Worm (Caenorhabditis elegans) whole organism, young adult: ENCODE measurements around the gene Y60A3A.24.

Experiments used
- B0261.1 ChIP-seq: sonication (generic microtip); optimal IDR thresholded peaks from 2 replicates; lab custom pipeline; 2016; ENCODE audit warnings: mild to moderate bottlenecking, missing genetic modification characterization, moderate library complexity, missing compliant biosample characterization
- C06A6.2 ChIP-seq: fragments of 200-800 bp; sonication (Bioruptor generic); conservative IDR thresholded peaks from 2 replicates; pipeline ENCODE4 v1.3.6; 2022; ENCODE audit warnings: missing genetic modification characterization, missing compliant biosample characterization
- D2030.7 ChIP-seq: fragments of 200-800 bp; sonication (Bioruptor generic); IDR thresholded peaks from 2 replicates; pipeline ENCODE4 v1.3.6; 2022; ENCODE audit warnings: missing genetic modification reagents, missing genetic modification characterization, missing compliant biosample characterization
- F22D6.2 ChIP-seq: sonication (generic microtip); optimal IDR thresholded peaks from 2 replicates; lab custom pipeline; 2016; ENCODE audit warnings: mild to moderate bottlenecking, missing genetic modification characterization, missing compliant biosample characterization
- F23B12.7 ChIP-seq: sonication (generic microtip); optimal IDR thresholded peaks from 2 replicates; lab custom pipeline; 2017; ENCODE audit warnings: missing genetic modification characterization, mild to moderate bottlenecking, missing compliant biosample characterization, antibody characterized with exemption, moderate library complexity; ENCODE audit not compliant: insufficient read depth
- F39B2.1 ChIP-seq: fragments of 200-800 bp; sonication (Bioruptor generic); IDR thresholded peaks from 2 replicates; pipeline ENCODE4 v1.3.6; 2022; ENCODE audit warnings: missing genetic modification reagents, missing genetic modification characterization, missing compliant biosample characterization
- F52B5.7 ChIP-seq: sonication (generic microtip); optimal IDR thresholded peaks from 2 replicates; lab custom pipeline; 2016; ENCODE audit warnings: mild to moderate bottlenecking, missing genetic modification characterization, missing compliant biosample characterization
- K12H6.12 ChIP-seq: fragments of 200-800 bp; sonication (Bioruptor generic); optimal IDR thresholded peaks from 2 replicates; lab custom pipeline; 2018; ENCODE audit warnings: mild to moderate bottlenecking, missing genetic modification characterization, missing compliant biosample characterization
- Y53F4B.3 ChIP-seq: fragments of 200-800 bp; sonication (Bioruptor generic); IDR thresholded peaks from 2 replicates; pipeline ENCODE4 v1.3.6; 2022; ENCODE audit warnings: missing genetic modification reagents, missing genetic modification characterization, missing compliant biosample characterization
- Y56A3A.18 ChIP-seq: fragments of 200-800 bp; sonication (Bioruptor generic); IDR thresholded peaks from 2 replicates; pipeline ENCODE4 v1.3.6; 2022; ENCODE audit warnings: missing genetic modification reagents, missing genetic modification characterization, missing compliant biosample characterization
- Y95B8A.8 ChIP-seq: fragments of 200-800 bp; sonication (Bioruptor generic); IDR thresholded peaks from 2 replicates; pipeline ENCODE4 v1.3.6; 2022; ENCODE audit warnings: missing genetic modification reagents, missing genetic modification characterization, missing compliant biosample characterization
- ZK185.1 ChIP-seq: sonication (generic microtip); optimal IDR thresholded peaks from 2 replicates; lab custom pipeline; 2016; ENCODE audit warnings: mild to moderate bottlenecking, missing genetic modification characterization, missing compliant biosample characterization; ENCODE audit not compliant: poor library complexity, severe bottlenecking
- aptf-3 ChIP-seq: fragments of 200-800 bp; sonication (Bioruptor generic); IDR thresholded peaks from 2 replicates; pipeline ENCODE4 v1.3.6; 2022; ENCODE audit warnings: missing genetic modification characterization, missing compliant biosample characterization
- atf-7 ChIP-seq: sonication (generic microtip); optimal IDR thresholded peaks from 2 replicates; lab custom pipeline; 2017; ENCODE audit warnings: mild to moderate bottlenecking, missing genetic modification characterization, missing compliant biosample characterization
- attf-5 ChIP-seq: fragments of 200-800 bp; sonication (Bioruptor generic); optimal IDR thresholded peaks from 2 replicates; lab custom pipeline; 2018; ENCODE audit warnings: mild to moderate bottlenecking, missing genetic modification characterization, missing compliant biosample characterization
- bed-1 ChIP-seq: fragments of 200-800 bp; sonication (Bioruptor generic); IDR thresholded peaks from 2 replicates; pipeline ENCODE4 v1.3.6; 2022; ENCODE audit warnings: missing genetic modification reagents, missing genetic modification characterization, missing compliant biosample characterization
- bed-2 ChIP-seq: fragments of 200-800 bp; sonication (Bioruptor generic); IDR thresholded peaks from 2 replicates; pipeline ENCODE4 v1.3.6; 2022; ENCODE audit warnings: missing genetic modification reagents, missing genetic modification characterization, missing compliant biosample characterization
- ccch-3 ChIP-seq: fragments of 200-800 bp; sonication (Bioruptor generic); optimal IDR thresholded peaks from 2 replicates; lab custom pipeline; 2018; ENCODE audit warnings: mild to moderate bottlenecking, missing genetic modification characterization, missing compliant biosample characterization
- ceh-27 ChIP-seq: fragments of 200-800 bp; sonication (Bioruptor generic); optimal IDR thresholded peaks from 2 replicates; lab custom pipeline; 2018; ENCODE audit warnings: mild to moderate bottlenecking, missing genetic modification characterization, moderate library complexity, missing compliant biosample characterization
- ceh-58 ChIP-seq: fragments of 200-800 bp; sonication (Bioruptor generic); IDR thresholded peaks from 2 replicates; pipeline ENCODE4 v1.3.6; 2022; ENCODE audit warnings: missing genetic modification characterization, missing compliant biosample characterization
- egrh-3 ChIP-seq: fragments of 200-800 bp; sonication (Bioruptor generic); IDR thresholded peaks from 2 replicates; pipeline ENCODE4 v1.3.6; 2022; ENCODE audit warnings: missing genetic modification reagents, missing genetic modification characterization, missing compliant biosample characterization
- hlh-12 ChIP-seq: sonication (generic microtip); optimal IDR thresholded peaks from 2 replicates; lab custom pipeline; 2016; ENCODE audit warnings: missing genetic modification characterization, missing compliant biosample characterization
- hlh-26 ChIP-seq: fragments of 200-800 bp; sonication (Bioruptor generic); conservative IDR thresholded peaks from 2 replicates; pipeline ENCODE4 v1.3.6; 2022; ENCODE audit warnings: missing genetic modification reagents, missing genetic modification characterization, missing compliant biosample characterization
- hmg-20 ChIP-seq: fragments of 200-800 bp; sonication (Bioruptor generic); IDR thresholded peaks from 2 replicates; pipeline ENCODE4 v1.3.6; 2022; ENCODE audit warnings: missing genetic modification reagents, missing genetic modification characterization, missing compliant biosample characterization
- hsf-1 ChIP-seq: fragments of 200-800 bp; sonication (Bioruptor generic); IDR thresholded peaks from 2 replicates; pipeline ENCODE4 v1.3.6; 2022; ENCODE audit warnings: missing genetic modification reagents, missing genetic modification characterization, missing compliant biosample characterization
- lir-1 ChIP-seq: fragments of 200-800 bp; sonication (Bioruptor generic); conservative IDR thresholded peaks from 2 replicates; pipeline ENCODE4 v1.3.6; 2022; ENCODE audit warnings: missing genetic modification reagents, missing genetic modification characterization, missing compliant biosample characterization
- lsy-27 ChIP-seq: sonication (generic microtip); optimal IDR thresholded peaks from 2 replicates; lab custom pipeline; 2017; ENCODE audit warnings: missing genetic modification characterization, mild to moderate bottlenecking, missing compliant biosample characterization, antibody characterized with exemption, missing genotype, borderline replicate concordance; ENCODE audit not compliant: insufficient read depth
- madf-10 ChIP-seq: sonication (generic microtip); optimal IDR thresholded peaks from 2 replicates; lab custom pipeline; 2016; ENCODE audit warnings: mild to moderate bottlenecking, missing genetic modification characterization, missing compliant biosample characterization
- madf-3 ChIP-seq: fragments of 200-800 bp; sonication (Bioruptor generic); IDR thresholded peaks from 2 replicates; pipeline ENCODE4 v1.3.6; 2022; ENCODE audit warnings: missing genetic modification reagents, missing genetic modification characterization, missing compliant biosample characterization
- nhr-80 ChIP-seq: sonication (generic microtip); optimal IDR thresholded peaks from 2 replicates; lab custom pipeline; 2016; ENCODE audit warnings: missing genetic modification characterization, missing compliant biosample characterization
- pha-4 ChIP-seq: fragments of 150-350 bp; sonication (generic microtip); optimal IDR thresholded peaks from 2 replicates; lab custom pipeline; 2014; ENCODE audit warnings: missing biosample characterization, missing genetic modification reagents, missing genetic modification characterization
- rcor-1 ChIP-seq: fragments of 200-800 bp; sonication (Bioruptor generic); IDR thresholded peaks from 2 replicates; pipeline ENCODE4 v1.3.6; 2022; ENCODE audit warnings: missing genetic modification reagents, missing genetic modification characterization, missing compliant biosample characterization
- rpc-1 ChIP-seq, 2 experiments: fragments of 150-350 bp in 1 of 2; sonication (generic microtip) in 1 of 2; optimal IDR thresholded peaks; 2 replicates each; lab custom pipeline; 2014 to 2018; ENCODE audit warnings: missing biosample characterization in 1 of 2, missing genetic modification characterization in 1 of 2, missing genetic modification reagents in 1 of 2, missing genotype in 1 of 2
- tlf-1 ChIP-seq: fragments of 200-800 bp; sonication (Bioruptor generic); optimal IDR thresholded peaks from 2 replicates; lab custom pipeline; 2018; ENCODE audit warnings: mild to moderate bottlenecking, missing genetic modification characterization, missing compliant biosample characterization
- ztf-22 ChIP-seq: fragments of 200-800 bp; sonication (Bioruptor generic); optimal IDR thresholded peaks from 2 replicates; lab custom pipeline; 2018; ENCODE audit warnings: mild to moderate bottlenecking, missing genetic modification characterization, moderate library complexity, missing compliant biosample characterization
- ztf-26 ChIP-seq: sonication (generic microtip); optimal IDR thresholded peaks from 2 replicates; lab custom pipeline; 2017; ENCODE audit warnings: missing genetic modification characterization, missing compliant biosample characterization

Gene Y60A3A.24

DNA sequence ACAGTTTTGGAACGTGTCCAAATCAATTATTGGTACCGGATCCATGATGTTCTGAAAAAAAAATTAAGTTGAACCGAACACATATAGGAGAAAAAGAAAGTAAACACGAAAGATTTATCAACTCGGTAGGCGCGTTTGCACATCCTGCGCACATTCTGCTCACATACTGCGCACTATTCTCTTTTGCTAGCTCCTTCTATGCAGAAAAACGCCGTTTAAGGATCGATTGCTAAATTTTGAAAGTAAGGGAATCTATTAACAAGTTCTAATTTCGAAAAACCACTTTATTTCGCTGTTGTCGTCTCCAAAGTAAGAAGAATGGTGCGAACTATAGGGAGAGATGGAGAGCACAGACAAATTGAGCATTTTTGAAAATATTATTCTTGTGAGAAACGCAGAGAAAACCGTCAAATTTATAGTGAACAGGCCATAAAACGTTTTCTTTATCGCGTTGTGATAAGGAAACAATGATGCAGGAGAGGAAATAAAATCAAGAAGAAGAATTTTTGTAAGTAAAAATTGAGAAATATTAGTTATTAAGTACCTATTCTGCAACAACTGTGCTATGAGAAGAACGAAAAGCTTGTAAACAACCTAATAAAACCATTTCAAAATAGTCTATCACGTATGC lies at the start of gene Y60A3A.24:
Gene Y60A3A.24 (minus strand): TSS at position 51 of the 631 bp plus-strand sequence.
- TF ChIP-seq attf-5 (GFP tag; lab: Kevin White, UChicago) (peak; percentile 37), nhr-80 (peak; percentile 76), hlh-12 (tag; lab: Kevin White, UChicago) (no peak)
- TF ChIP-seq, all 124 proteins: peak for 2

DNA sequence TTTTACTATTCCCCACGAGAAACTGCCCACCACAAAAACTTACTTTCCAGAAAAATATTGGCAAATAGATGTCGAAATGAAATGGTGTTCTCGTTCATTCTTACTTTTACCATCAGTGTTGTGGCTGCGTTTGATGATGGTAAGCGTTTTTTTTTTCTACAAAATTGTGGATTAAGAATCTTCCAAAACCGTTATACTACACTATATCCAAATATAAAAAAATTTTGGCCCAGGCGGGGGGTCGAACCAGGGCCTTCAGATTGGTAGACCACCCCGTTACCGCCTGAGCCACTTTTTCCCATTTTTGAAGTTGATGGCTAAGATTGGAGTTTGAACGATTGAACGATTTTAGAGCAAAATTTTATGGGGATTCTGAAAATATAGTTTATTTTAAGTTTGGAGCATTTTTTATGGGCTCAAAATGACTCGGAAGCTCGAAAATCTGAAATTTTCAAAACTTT lies 41.3 kb upstream of the Y60A3A.24 start, which contains the start of gene lgc-55:
Gene lgc-55 (plus strand): TSS at position 51 of the 461 bp plus-strand sequence.
- TF ChIP-seq B0261.1 (tag; lab: Kevin White, UChicago): peak; percentile 10
- peak; percentile 5 for TF ChIP-seq rpc-1 (optimal IDR thresholded peaks at IDR 0.05; lab: Kevin White, UChicago)
- TF ChIP-seq rpc-1 (tag; optimal IDR thresholded peaks at IDR 0.05; lab: Kevin White, UChicago): peak; percentile 55
- no peak for TF ChIP-seq bed-2
- TF ChIP-seq ztf-22: no peak
- TF ChIP-seq bed-1 (GFP tag; lab: Robert Waterston, UW): 0 out of 2 replicates have a peak, but pooled peaks have one; percentile 62
- TF ChIP-seq F23B12.7 (tag; lab: Kevin White, UChicago): no peak
- no peak for TF ChIP-seq F22D6.2 (tag; lab: Kevin White, UChicago)
- no peak for TF ChIP-seq Y53F4B.3 (GFP tag; lab: Robert Waterston, UW)

DNA sequence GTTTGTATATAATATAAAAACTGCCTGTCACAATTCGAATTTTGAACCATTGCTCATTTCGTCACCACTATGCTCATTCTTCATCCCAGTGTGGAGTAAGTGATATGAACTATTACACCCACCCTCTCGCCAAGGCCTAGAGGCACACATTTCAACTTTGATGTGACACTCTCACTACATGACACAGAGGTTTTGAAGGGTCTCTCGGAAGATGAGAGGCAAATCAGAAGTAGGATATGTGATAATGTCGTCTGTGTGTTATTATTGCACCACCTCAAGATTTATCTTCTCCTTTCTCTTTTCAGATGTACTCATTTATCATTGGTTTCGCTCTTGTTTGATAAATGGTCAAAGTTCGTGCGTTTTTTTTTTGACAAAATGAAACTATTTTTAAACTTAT lies 39.7 kb upstream of the Y60A3A.24 start:
- no peak for TF ChIP-seq K12H6.12 (tag; lab: Kevin White, UChicago)
- TF ChIP-seq aptf-3 (GFP tag; lab: Robert Waterston, UW): no peak
- no peak for TF ChIP-seq hmg-20 (GFP tag; lab: Robert Waterston, UW)
- TF ChIP-seq pha-4 (tag; lab: Kevin White, UChicago): no peak
- no peak for TF ChIP-seq egrh-3 (GFP tag; lab: Robert Waterston, UW)
- no peak for TF ChIP-seq ceh-58 (GFP tag; lab: Robert Waterston, UW)
- TF ChIP-seq hsf-1 (GFP tag; lab: Robert Waterston, UW): no peak
- TF ChIP-seq hlh-26 (GFP tag; lab: Robert Waterston, UW): no peak

DNA sequence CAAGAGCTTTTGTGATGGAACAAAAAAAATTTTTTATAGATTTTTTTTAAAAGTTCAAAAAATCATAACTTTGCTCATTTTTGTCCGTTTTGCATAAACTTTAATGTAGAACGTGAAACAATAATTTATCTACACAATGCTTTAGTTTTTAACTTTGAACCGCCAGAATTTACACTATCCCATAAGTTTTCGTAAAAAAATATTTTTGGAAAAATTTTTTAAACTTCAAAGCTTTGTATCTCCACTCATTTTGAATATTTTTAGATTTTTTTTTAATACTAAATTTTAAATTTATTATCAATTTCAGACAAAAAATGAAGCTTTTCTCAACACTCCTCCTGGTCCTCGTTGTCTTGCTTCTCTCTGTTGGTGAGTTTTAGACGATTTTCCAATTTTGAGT lies 30.0 kb upstream of the Y60A3A.24 start, which contains the start of gene Y60A3A.21:
Gene Y60A3A.21 (plus strand): TSS at position 301 of the 400 bp plus-strand sequence.
- TF ChIP-seq D2030.7 (GFP tag; lab: Robert Waterston, UW) (no peak), atf-7 (tag; lab: Kevin White, UChicago) (no peak), Y56A3A.18 (GFP tag; lab: Robert Waterston, UW) (no peak), madf-3 (GFP tag; lab: Robert Waterston, UW) (no peak), lir-1 (GFP tag; lab: Robert Waterston, UW) (no peak), F39B2.1 (GFP tag; lab: Robert Waterston, UW) (no peak), ccch-3 (no peak), rcor-1 (no peak), ceh-27 (no peak), ztf-26 (tag; lab: Kevin White, UChicago) (no peak), Y95B8A.8 (no peak), ZK185.1 (tag; lab: Kevin White, UChicago) (no peak), lsy-27 (no peak), F52B5.7 (tag; lab: Kevin White, UChicago) (no peak), tlf-1 (GFP tag; lab: Kevin White, UChicago) (no peak), C06A6.2 (GFP tag; lab: Robert Waterston, UW) (no peak), madf-10 (tag; lab: Kevin White, UChicago) (no peak)
- TF ChIP-seq, all 124 proteins: peak for 0
